Worm (Caenorhabditis elegans): ENCODE measurements around the gene bbs-2.

Gene bbs-2

DNA sequence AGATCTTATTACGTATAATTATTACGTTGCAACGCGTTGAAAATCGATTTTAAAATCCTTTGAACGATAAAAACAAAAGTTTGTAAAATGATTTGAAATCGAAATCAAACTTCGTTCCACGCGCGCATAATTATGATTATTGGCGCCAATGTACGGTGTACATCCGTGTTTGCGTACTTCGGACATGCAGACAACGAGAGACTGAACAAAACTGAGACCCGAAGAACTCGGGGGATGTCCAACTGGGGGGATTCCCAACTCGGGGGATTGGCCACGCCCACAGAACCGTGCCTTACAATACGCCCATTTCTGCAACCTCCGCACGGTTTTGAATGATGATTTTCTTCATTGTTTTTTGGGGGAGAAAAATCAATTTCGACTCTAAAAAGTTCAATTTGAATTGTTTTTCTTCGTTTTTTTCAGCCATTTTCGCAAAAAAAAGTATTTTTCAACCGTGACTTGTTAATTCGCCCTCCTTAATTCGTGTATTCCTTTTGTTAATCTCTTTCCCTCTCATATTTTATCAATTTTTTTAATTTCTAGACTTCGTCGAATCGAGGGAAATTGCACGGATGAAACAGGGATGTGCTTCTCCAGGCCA is 13.2 kb downstream of the bbs-2 start, which contains the start of gene F20D12.12:
Gene F20D12.12 (plus strand): TSS at position 542 of the 601 bp plus-strand sequence.
- peak; percentile 54; the same call in 1 of the 2 replicates for TF ChIP-seq tbx-37 (GFP tag; conservative IDR thresholded peaks at IDR 0.05)
- TF ChIP-seq tbx-11 (GFP tag; IDR thresholded peaks at IDR 0.05): peak; percentile 50; the same call in 1 of the 2 replicates
- peak; percentile 30; the same call in 1 of the 2 replicates for TF ChIP-seq flt-1 (GFP tag; IDR thresholded peaks at IDR 0.05)
- TF ChIP-seq pes-1 (GFP tag; IDR thresholded peaks at IDR 0.05): peak; percentile 77
- TF ChIP-seq F13C5.2 (tag; optimal IDR thresholded peaks at IDR 0.05): peak; percentile 44
- TF ChIP-seq sea-1 (GFP tag; conservative IDR thresholded peaks at IDR 0.05): 0 out of 2 replicates have a peak, but pooled peaks have one; percentile 37
- peak; percentile 40 for TF ChIP-seq hmg-4 (GFP tag; optimal IDR thresholded peaks at IDR 0.05)
- 0 out of 2 replicates have a peak, but pooled peaks have one; percentile 57 for TF ChIP-seq scrt-1 (GFP tag; IDR thresholded peaks at IDR 0.05)

DNA sequence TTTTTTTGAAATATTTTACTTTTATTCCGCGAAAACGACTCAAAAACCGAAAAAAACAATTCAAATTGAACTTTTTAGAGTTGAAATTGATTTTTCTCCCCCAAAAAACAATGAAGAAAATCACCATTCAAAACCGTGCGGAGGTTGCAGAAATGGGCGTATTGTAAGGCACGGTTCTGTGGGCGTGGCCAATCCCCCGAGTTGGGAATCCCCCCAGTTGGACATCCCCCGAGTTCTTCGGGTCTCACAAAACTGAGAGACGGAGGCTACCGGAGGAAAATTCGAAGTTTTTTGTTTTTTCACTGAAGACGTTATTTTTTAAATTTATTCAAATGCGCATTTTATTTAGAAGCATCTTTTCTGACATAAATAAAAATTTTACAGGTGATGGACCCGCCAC is 14.5 kb downstream of the bbs-2 start, which contains the start of gene mcm-3AP:
Gene mcm-3AP (plus strand): TSS at position 383 of the 400 bp plus-strand sequence.
- TF ChIP-seq pes-1 (GFP tag; IDR thresholded peaks at IDR 0.05) (peak; percentile 79), scrt-1 (GFP tag; IDR thresholded peaks at IDR 0.05) (0 out of 2 replicates have a peak, but pooled peaks have one; percentile 37), sea-1 (GFP tag; conservative IDR thresholded peaks at IDR 0.05) (peak; percentile 78), tbx-37 (GFP tag; conservative IDR thresholded peaks at IDR 0.05) (peak; percentile 72)

DNA sequence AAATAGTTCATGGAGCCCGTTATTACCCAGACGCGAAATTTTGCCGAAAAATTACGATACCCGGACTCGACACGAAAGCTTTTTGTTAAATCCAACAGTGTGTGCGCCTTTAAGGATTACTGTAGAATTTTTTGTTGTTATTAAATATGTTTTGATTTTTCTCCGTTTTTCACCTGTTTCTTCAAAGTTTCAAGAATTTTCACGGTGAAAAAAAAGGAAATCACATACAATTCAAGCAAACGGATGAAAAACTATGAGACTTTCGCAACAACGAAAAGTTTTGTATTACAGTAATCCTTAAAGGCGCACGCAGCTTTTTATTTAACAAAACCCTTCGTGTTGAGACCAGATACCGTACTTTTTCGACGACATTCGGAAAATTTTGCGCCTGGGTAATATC is 20.2 kb downstream of the bbs-2 start:
- TF ChIP-seq ceh-13 (GFP tag; optimal IDR thresholded peaks at IDR 0.05) (no peak), flt-1 (GFP tag; IDR thresholded peaks at IDR 0.05) (no peak), aly-1 (tag; optimal IDR thresholded peaks at IDR 0.05) (no peak), hmbx-1 (tag; optimal IDR thresholded peaks at IDR 0.05) (no peak), tra-4 (tag; optimal IDR thresholded peaks at IDR 0.05) (no peak), ama-1 (optimal IDR thresholded peaks at IDR 0.05) (no peak), ceh-36 (tag; optimal IDR thresholded peaks at IDR 0.05) (no peak), tbx-37 (GFP tag; conservative IDR thresholded peaks at IDR 0.05) (no peak), tbx-11 (GFP tag; IDR thresholded peaks at IDR 0.05) (no peak), F13C5.2 (tag; optimal IDR thresholded peaks at IDR 0.05) (no peak), hnd-1 (tag; optimal IDR thresholded peaks at IDR 0.05) (no peak), B0310.2 (tag; optimal IDR thresholded peaks at IDR 0.05) (no peak), hmg-4 (GFP tag; optimal IDR thresholded peaks at IDR 0.05) (no peak), pes-1 (GFP tag; IDR thresholded peaks at IDR 0.05) (no peak)

DNA sequence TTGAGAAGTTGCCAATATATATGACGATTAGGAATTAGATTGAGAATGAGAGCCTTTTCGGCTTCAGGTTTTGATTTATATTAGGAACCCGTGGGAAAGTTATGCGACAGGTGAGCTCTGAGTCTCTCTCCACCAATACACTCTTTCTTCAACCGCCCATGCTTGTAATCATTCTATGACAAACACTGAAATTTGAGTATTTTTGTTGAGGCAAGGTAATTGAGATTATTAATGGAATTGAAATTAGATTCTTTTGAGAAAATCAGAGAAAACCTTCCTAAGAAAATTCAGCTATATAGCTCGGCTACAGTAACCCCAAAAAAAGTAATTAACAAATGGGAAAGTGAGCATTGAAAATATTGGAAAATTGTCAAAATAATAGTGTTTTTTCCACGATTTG is 22.0 kb downstream of the bbs-2 start, which contains the start of gene ceh-19:
Gene ceh-19 (minus strand): TSS at position 101 of the 400 bp plus-strand sequence.
- no peak for TF ChIP-seq hmbx-1 (tag; optimal IDR thresholded peaks at IDR 0.05)
- TF ChIP-seq hnd-1 (tag; optimal IDR thresholded peaks at IDR 0.05): no peak
- TF ChIP-seq aly-1 (tag; optimal IDR thresholded peaks at IDR 0.05): no peak
- TF ChIP-seq ceh-36 (tag; optimal IDR thresholded peaks at IDR 0.05): no peak
- no peak for TF ChIP-seq B0310.2 (tag; optimal IDR thresholded peaks at IDR 0.05)
- no peak for TF ChIP-seq pes-1 (GFP tag; IDR thresholded peaks at IDR 0.05)
- no peak for TF ChIP-seq tbx-11 (GFP tag; IDR thresholded peaks at IDR 0.05)
- TF ChIP-seq tbx-37 (GFP tag; conservative IDR thresholded peaks at IDR 0.05): no peak

DNA sequence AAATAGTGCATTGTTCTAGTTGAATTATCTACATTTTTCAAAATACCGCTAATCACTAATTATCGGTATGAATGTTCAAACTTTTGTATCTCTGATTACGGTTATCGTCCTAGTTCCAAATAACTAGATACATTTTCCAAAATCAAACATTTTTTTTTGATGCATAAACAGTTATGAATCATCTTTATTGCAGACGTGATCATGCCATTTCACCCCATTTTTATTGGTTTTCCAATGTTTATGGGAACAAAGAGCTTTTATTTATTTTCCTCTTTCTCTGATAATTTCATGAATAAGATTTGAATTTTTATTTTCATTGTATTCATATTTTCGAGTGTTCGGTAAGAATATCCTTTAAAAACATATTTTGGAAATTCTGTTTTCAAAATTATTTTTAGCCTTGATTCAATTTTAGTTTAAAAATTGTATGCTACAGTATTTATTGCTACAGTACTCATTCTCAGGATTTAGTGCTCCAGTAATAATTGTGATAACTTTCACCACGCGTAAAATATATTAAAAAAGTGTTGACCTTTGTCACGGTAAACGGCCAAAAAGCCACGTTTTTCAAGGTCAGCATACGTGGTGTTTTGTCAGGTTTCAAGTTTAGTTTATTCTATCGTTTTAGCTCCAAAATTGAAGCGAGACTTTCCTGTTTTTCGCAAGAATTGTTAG is 22.9 kb downstream of the bbs-2 start, which contains the start of gene csr-1:
Gene csr-1 (plus strand): TSS at position 625 of the 675 bp plus-strand sequence.
- TF ChIP-seq sea-1 (GFP tag; conservative IDR thresholded peaks at IDR 0.05) (no peak), hmbx-1 (tag; optimal IDR thresholded peaks at IDR 0.05) (no peak), tbx-11 (GFP tag; IDR thresholded peaks at IDR 0.05) (no peak), ama-1 (optimal IDR thresholded peaks at IDR 0.05) (no peak), F13C5.2 (tag; optimal IDR thresholded peaks at IDR 0.05) (no peak), tra-4 (tag; optimal IDR thresholded peaks at IDR 0.05) (no peak), ceh-13 (GFP tag; optimal IDR thresholded peaks at IDR 0.05) (no peak), ets-7 (tag; optimal IDR thresholded peaks at IDR 0.05) (no peak), pes-1 (GFP tag; IDR thresholded peaks at IDR 0.05) (no peak), tbx-37 (GFP tag; conservative IDR thresholded peaks at IDR 0.05) (no peak), scrt-1 (GFP tag; IDR thresholded peaks at IDR 0.05) (no peak), aly-1 (tag; optimal IDR thresholded peaks at IDR 0.05) (no peak), ceh-36 (tag; optimal IDR thresholded peaks at IDR 0.05) (no peak), hmg-4 (GFP tag; optimal IDR thresholded peaks at IDR 0.05) (no peak), flt-1 (GFP tag; IDR thresholded peaks at IDR 0.05) (no peak)

DNA sequence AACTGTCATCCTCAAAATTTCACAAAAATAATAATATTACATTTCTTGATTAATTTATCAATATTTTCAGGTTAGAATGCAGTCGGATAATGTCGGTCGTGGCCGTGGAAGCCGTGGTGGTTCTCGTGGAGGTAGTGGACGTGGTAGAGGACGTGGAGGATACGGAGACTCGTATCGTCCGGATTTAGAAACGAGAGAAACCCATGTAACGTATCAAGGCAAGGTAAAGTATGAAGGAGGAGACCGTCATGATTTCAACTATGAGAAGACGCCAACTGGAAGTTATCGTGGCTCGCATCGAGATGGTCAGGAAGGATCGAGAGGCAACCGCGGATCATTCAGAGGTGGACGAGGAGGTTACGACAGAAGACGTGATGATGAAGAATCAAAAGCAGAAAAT is 23.7 kb downstream of the bbs-2 start, which contains the start of gene frpr-10:
Gene frpr-10 (plus strand): TSS at position 301 of the 400 bp plus-strand sequence.
- TF ChIP-seq B0310.2 (tag; optimal IDR thresholded peaks at IDR 0.05): no peak
- TF ChIP-seq sea-1 (GFP tag; conservative IDR thresholded peaks at IDR 0.05): no peak
- TF ChIP-seq hmbx-1 (tag; optimal IDR thresholded peaks at IDR 0.05): no peak
- no peak for TF ChIP-seq pes-1 (GFP tag; IDR thresholded peaks at IDR 0.05)
- no peak for TF ChIP-seq ceh-13 (GFP tag; optimal IDR thresholded peaks at IDR 0.05)
- TF ChIP-seq tbx-11 (GFP tag; IDR thresholded peaks at IDR 0.05): no peak
- no peak for TF ChIP-seq tra-4 (tag; optimal IDR thresholded peaks at IDR 0.05)
- no peak for TF ChIP-seq scrt-1 (GFP tag; IDR thresholded peaks at IDR 0.05)
- TF ChIP-seq tbx-37 (GFP tag; conservative IDR thresholded peaks at IDR 0.05): no peak
- TF ChIP-seq hnd-1 (tag; optimal IDR thresholded peaks at IDR 0.05): no peak
- no peak for TF ChIP-seq flt-1 (GFP tag; IDR thresholded peaks at IDR 0.05)
- no peak for TF ChIP-seq aly-1 (tag; optimal IDR thresholded peaks at IDR 0.05)
- TF ChIP-seq hmg-4 (GFP tag; optimal IDR thresholded peaks at IDR 0.05): no peak
- TF ChIP-seq F13C5.2 (tag; optimal IDR thresholded peaks at IDR 0.05): no peak
- TF ChIP-seq ceh-36 (tag; optimal IDR thresholded peaks at IDR 0.05): no peak
- TF ChIP-seq ets-7 (tag; optimal IDR thresholded peaks at IDR 0.05): no peak

DNA sequence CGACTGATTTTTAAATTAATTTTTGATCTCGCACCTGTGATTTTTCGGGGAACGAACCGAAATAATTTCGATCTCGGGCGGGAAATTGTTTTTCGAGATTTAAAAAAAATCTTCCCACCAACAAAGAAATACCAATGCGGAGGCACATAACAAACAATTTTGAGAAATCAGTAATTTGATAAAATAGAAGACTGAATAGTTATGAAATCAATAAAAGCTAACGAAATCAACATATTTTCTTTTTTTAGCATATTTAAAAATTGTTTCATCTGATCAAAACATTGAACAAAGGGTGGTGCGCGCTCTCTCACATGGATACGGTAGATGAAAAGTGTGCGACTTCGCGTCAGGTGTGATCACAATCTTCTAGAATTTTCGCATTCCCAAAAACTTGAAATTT is 24.3 kb downstream of the bbs-2 start:
- TF ChIP-seq aly-1 (tag; optimal IDR thresholded peaks at IDR 0.05): no peak
- TF ChIP-seq ets-7 (tag; optimal IDR thresholded peaks at IDR 0.05): no peak
- no peak for TF ChIP-seq scrt-1 (GFP tag; IDR thresholded peaks at IDR 0.05)
- no peak for TF ChIP-seq ama-1 (optimal IDR thresholded peaks at IDR 0.05)
- no peak for TF ChIP-seq tbx-11 (GFP tag; IDR thresholded peaks at IDR 0.05)
- TF ChIP-seq ceh-36 (tag; optimal IDR thresholded peaks at IDR 0.05): no peak
- no peak for TF ChIP-seq tra-4 (tag; optimal IDR thresholded peaks at IDR 0.05)
- no peak for TF ChIP-seq flt-1 (GFP tag; IDR thresholded peaks at IDR 0.05)
- no peak for TF ChIP-seq tbx-37 (GFP tag; conservative IDR thresholded peaks at IDR 0.05)
- TF ChIP-seq hnd-1 (tag; optimal IDR thresholded peaks at IDR 0.05): no peak
- TF ChIP-seq hmg-4 (GFP tag; optimal IDR thresholded peaks at IDR 0.05): no peak
- TF ChIP-seq sea-1 (GFP tag; conservative IDR thresholded peaks at IDR 0.05): no peak
- no peak for TF ChIP-seq pes-1 (GFP tag; IDR thresholded peaks at IDR 0.05)

Measured in whole organism, early embryonic.